Worm (Caenorhabditis elegans): ENCODE measurements around the gene ZC190.10.

ce11 chrV:8730991-8731390 is 34.9 kb upstream of the ZC190.10 start:
- TF ChIP-seq ama-1 (optimal IDR thresholded peaks at IDR 0.05) (no peak), ztf-11 (tag; optimal IDR thresholded peaks at IDR 0.05) (no peak), nhr-12 (tag; optimal IDR thresholded peaks at IDR 0.05) (no peak), sem-4 (tag; optimal IDR thresholded peaks at IDR 0.05) (no peak), sma-3 (GFP tag; optimal IDR thresholded peaks at IDR 0.05) (no peak), elt-3 (tag; optimal IDR thresholded peaks at IDR 0.05) (no peak), blmp-1 (tag; optimal IDR thresholded peaks at IDR 0.05; ENCODE audit: insufficient read depth) (no peak), nhr-237 (tag; optimal IDR thresholded peaks at IDR 0.05) (no peak), unc-55 (GFP tag; optimal IDR thresholded peaks at IDR 0.05) (no peak), ceh-82 (tag; optimal IDR thresholded peaks at IDR 0.05) (no peak), unc-62 (GFP tag; optimal IDR thresholded peaks at IDR 0.05) (no peak)
